Fruit fly (Drosophila melanogaster): ENCODE data around the gene CG18764.

CG18764 gene

DNA sequence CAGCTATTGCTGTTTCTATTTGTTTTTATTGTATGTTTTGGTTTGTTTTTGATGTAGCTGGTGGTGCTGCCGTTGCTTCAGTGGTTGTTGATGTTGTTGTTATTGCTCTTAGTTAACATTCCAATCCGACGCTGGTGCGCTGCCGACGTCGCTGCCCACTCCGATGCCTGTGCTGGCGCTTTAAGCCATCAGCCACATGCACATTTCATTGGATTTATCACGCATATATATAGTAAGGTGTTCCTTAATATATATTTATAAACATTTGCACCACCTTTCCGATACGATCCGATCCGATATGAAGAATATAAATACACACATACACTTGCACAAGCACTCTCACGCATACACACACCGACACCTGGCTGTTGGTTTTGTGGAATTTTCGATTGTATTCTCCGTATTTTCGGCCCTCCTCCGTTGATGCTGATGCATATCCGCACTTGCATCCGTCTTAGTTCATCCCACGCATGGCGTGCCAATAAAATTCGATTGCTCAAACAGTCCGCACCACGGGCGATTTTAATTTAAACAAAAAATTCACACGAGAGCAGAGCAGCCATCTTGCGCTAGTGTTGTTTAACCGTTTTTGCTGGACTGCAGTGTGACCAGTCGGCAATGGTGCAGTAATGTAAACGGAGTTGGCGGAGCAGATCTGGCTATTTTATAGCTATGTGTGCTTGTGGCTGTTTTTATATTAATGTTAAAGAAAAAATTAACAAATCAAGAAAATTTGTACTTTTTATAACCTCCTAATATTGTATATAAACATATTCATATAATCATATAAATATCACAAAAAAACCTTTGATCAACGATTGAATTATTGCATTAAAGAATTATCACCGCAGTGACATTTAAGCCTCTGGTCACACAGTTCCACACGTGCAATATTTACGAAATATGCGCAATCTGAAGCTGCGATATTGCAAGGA is 23.7 kb downstream of the CG18764 start, which contains the start of the genes Csk and Elp1 (continued):
- TF ChIP-seq Xrp1 (GFP tag; IDR thresholded peaks at IDR 0.05), result peak; percentile 56; the same call in 1 of the 2 replicates
- peak; percentile 46; the same call in 1 of the 2 replicates for TF ChIP-seq CG14014 (GFP tag; IDR thresholded peaks at IDR 0.05)
- TF ChIP-seq Fer2 (tag; optimal IDR thresholded peaks at IDR 0.05), result peak; percentile 33
- 0 out of 3 replicates have a peak, but pooled peaks have one; percentile 31 for TF ChIP-seq CG7357 (GFP tag; IDR thresholded peaks at IDR 0.05)
- TF ChIP-seq sim (GFP tag; IDR thresholded peaks at IDR 0.05), result no peak
- no peak for TF ChIP-seq bigmax (GFP tag; optimal IDR thresholded peaks at IDR 0.05)
- TF ChIP-seq sob (GFP tag; IDR thresholded peaks at IDR 0.05), result peak; percentile 47; the same call in 1 of the 2 replicates
- peak; percentile 27 for TF ChIP-seq mirr (GFP tag; optimal IDR thresholded peaks at IDR 0.05)
- TF ChIP-seq Dek (tag; optimal IDR thresholded peaks at IDR 0.05), result peak; percentile 73
- TF ChIP-seq mam (GFP tag; optimal IDR thresholded peaks at IDR 0.05), result peak; percentile 20
- TF ChIP-seq MBD-R2 (GFP tag; IDR thresholded peaks at IDR 0.05), result peak; percentile 52
- peak; percentile 68 for TF ChIP-seq trem (tag; optimal IDR thresholded peaks at IDR 0.05)
- TF ChIP-seq CG11504 (tag; optimal IDR thresholded peaks at IDR 0.05), result peak; percentile 75
- peak; percentile 64 for TF ChIP-seq CG2678 (tag; optimal IDR thresholded peaks at IDR 0.05)
- no peak for TF ChIP-seq CG8089 (GFP tag; optimal IDR thresholded peaks at IDR 0.05)
- peak; percentile 67; the same call in 1 of the 3 replicates for TF ChIP-seq Dbx (GFP tag; IDR thresholded peaks at IDR 0.05)
- TF ChIP-seq CG1603 (tag; optimal IDR thresholded peaks at IDR 0.05), result peak; percentile 54
- TF ChIP-seq pan (optimal IDR thresholded peaks at IDR 0.05), result no peak
- no peak for TF ChIP-seq pan (GFP tag; optimal IDR thresholded peaks at IDR 0.05 in 1 of 2, IDR thresholded peaks at IDR 0.05 in 1 of 2)
- no peak for TF ChIP-seq dati (GFP tag; IDR thresholded peaks at IDR 0.05)
- TF ChIP-seq CG15073 (GFP tag; optimal IDR thresholded peaks at IDR 0.05), result no peak
- TF ChIP-seq ase (GFP tag; IDR thresholded peaks at IDR 0.05), result 0 out of 3 replicates have a peak, but pooled peaks have one; percentile 31
- TF ChIP-seq gsb-n (tag; optimal IDR thresholded peaks at IDR 0.05), result peak; percentile 43
- peak; percentile 12 for TF ChIP-seq lbe (GFP tag; optimal IDR thresholded peaks at IDR 0.05)
- TF ChIP-seq lilli (GFP tag; optimal IDR thresholded peaks at IDR 0.05), result peak; percentile 55
- peak; percentile 37; the same call in 1 of the 2 replicates for TF ChIP-seq inv (GFP tag; IDR thresholded peaks at IDR 0.05; ENCODE audit: partially characterized antibody)
- TF ChIP-seq CG8478 (optimal IDR thresholded peaks at IDR 0.05), result peak; percentile 40
- TF ChIP-seq ken (GFP tag; IDR thresholded peaks at IDR 0.05), result peak; percentile 58; the same call in 1 of the 3 replicates
- peak; percentile 91 for TF ChIP-seq Med (GFP tag)
- peak; percentile 49; the same call in 2 of the 3 replicates for TF ChIP-seq dysf (GFP tag; IDR thresholded peaks at IDR 0.05)
- no peak for TF ChIP-seq lov (optimal IDR thresholded peaks at IDR 0.05)
- no peak for TF ChIP-seq lov (GFP tag; IDR thresholded peaks at IDR 0.05)
- peak; percentile 19 for TF ChIP-seq fd3F (GFP tag; optimal IDR thresholded peaks at IDR 0.05)
- peak; percentile 48 for TF ChIP-seq gro (GFP tag; optimal IDR thresholded peaks at IDR 0.05)
- 0 out of 3 replicates have a peak, but pooled peaks have one; percentile 49 for TF ChIP-seq zfh1 (GFP tag; IDR thresholded peaks at IDR 0.05)
- TF ChIP-seq CG10274 (GFP tag; optimal IDR thresholded peaks at IDR 0.05), result no peak
- no peak for TF ChIP-seq dimm (GFP tag; IDR thresholded peaks at IDR 0.05)
- TF ChIP-seq vvl (GFP tag; IDR thresholded peaks at IDR 0.05), result peak; percentile 61
- peak; percentile 36 for TF ChIP-seq CG1647 (GFP tag; optimal IDR thresholded peaks at IDR 0.05)
- TF ChIP-seq CG18764 (GFP tag; optimal IDR thresholded peaks at IDR 0.05), result peak; percentile 38
- no peak for TF ChIP-seq crc (GFP tag; optimal IDR thresholded peaks at IDR 0.05)
- peak; percentile 31 for TF ChIP-seq CG16815 (GFP tag; optimal IDR thresholded peaks at IDR 0.05)
- TF ChIP-seq CG31224 (GFP tag; IDR thresholded peaks at IDR 0.05), result no peak
- TF ChIP-seq Meics (GFP tag; optimal IDR thresholded peaks at IDR 0.05), result peak; percentile 54
- TF ChIP-seq CG2712 (tag; optimal IDR thresholded peaks at IDR 0.05), result peak; percentile 68
- TF ChIP-seq zen (tag; optimal IDR thresholded peaks at IDR 0.05), result peak; percentile 19
- peak; percentile 57 for TF ChIP-seq Chrac-16 (GFP tag; optimal IDR thresholded peaks at IDR 0.05)
- TF ChIP-seq Eip74EF (GFP tag; optimal IDR thresholded peaks at IDR 0.05), result peak in 1 of 2 experiments; percentile 20
- TF ChIP-seq phol (tag; optimal IDR thresholded peaks at IDR 0.05), result peak; percentile 100
